Fruit fly (Drosophila melanogaster): ENCODE data around the gene pic.

DNA sequence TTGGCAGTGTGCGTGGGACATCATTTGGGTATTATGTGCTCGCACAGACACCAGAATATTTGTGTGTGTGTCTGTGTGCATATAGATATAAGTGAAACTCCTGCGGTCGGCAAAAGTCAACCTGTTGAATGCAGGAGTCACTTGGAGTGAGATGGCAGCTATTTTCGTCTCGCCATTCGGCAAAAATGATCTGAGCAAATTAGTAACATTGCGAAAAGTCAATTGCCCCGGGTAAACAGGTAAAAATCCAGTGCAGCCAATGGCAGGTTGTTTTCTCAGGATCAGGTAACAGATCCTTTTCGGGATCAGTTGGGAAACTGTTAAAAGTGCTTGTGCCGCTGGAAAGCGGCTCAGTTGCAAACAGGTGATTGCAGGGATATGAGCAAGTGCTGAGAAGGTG is 20.0 kb downstream of the pic start:
- TF ChIP-seq psq (optimal IDR thresholded peaks at IDR 0.05), result no peak
- no peak for TF ChIP-seq ttk (optimal IDR thresholded peaks at IDR 0.05)

Data from Kc167 (cell line).